Fruit fly (Drosophila melanogaster) Kc167 (cell line): ENCODE data around the gene CG6901.

Source experiments
- Myc ChIP-seq: fragments of >200 bp; optimal IDR thresholded peaks from 2 replicates; lab custom pipeline; 2017; ENCODE audit warnings: missing external identifiers
- h ChIP-seq: fragments of >200 bp; optimal IDR thresholded peaks from 3 replicates; lab custom pipeline; 2018; ENCODE audit warnings: missing external identifiers
- insv ChIP-seq: fragments of >200 bp; optimal IDR thresholded peaks from 3 replicates; lab custom pipeline; 2018; ENCODE audit warnings: missing external identifiers
- psq ChIP-seq: fragments of >200 bp; optimal IDR thresholded peaks from 2 replicates; lab custom pipeline; 2017; ENCODE audit warnings: missing external identifiers
- ttk ChIP-seq: sonication (Bioruptor generic); optimal IDR thresholded peaks from 2 replicates; lab custom pipeline; 2017; ENCODE audit warnings: missing external identifiers

DNA sequence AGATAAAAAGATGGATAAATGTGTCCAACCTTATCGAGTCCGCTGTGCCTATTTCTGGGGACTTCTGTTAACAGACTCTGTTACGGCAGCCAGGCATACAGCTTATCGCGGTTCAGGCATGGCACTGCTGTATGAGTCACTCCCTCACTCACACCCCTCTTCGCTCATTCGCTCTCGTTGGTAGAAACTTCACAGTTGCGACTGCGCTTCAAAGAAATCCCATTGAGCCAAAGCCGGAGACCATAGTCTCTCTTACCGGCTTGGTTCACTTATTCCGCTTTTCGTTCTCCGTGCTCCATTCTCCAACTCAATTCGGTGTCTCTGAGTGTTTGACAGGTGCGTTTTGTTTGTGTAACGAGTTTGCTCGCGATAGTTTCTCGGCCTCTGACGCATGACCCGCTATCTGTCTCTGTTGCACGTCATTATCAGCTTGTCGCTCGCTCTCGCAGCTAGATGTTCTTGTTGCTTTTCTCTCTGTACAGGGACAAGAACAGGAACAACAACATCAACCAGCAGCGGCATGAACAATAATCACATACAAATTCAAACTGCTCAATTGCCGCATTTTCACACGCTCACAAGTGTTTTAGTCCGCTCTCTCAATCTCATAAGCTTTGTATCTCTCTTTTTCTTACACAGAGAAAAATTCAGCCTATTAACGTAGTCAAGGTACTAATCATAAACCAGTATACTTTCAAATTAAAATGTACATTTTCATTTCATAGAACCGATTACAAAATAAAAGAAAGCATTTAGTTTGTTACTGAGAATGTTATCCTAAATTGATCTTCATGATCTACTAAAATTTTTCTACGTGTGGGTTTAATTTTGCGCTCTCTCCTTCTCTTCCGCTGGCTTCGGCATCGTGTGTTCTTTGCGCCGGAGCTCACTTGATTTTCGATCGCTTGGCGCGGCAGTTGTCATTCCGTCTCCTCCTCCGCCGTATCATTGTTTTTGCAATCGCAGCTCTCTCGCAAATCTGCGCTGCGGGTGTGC is 42.9 kb upstream of the CG6901 start:
- TF ChIP-seq insv (lab: Kevin White, UChicago) (no peak), Myc (no peak), h (no peak), psq (lab: Kevin White, UChicago) (no peak), ttk (lab: Kevin White, UChicago) (no peak)
